Worm (Caenorhabditis elegans): ENCODE measurements around the gene dph-1.

DNA sequence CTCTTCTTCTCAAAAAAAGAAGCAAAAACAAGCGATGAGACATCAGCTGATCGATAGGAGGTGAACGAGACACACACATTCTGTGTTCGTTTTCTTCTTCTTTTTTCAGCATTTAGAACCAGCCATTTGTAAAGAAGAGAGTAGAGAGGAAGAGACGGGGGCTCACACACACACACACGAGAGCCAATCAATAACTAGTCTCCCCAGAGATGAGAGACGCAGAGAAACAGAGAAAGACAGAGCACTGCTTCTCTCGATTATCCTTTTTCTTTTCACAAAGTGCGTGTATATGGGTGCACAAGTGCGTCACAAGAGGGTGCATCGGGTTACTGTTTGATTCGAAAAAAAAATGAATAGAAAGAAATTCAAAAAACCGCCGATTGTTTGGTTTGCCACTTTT is 29.3 kb upstream of the dph-1 start:
- TF ChIP-seq W03F9.2 (tag; optimal IDR thresholded peaks at IDR 0.05) = no peak
- peak; percentile 92 for TF ChIP-seq him-1 (tag; optimal IDR thresholded peaks at IDR 0.05)
- TF ChIP-seq dao-5 (tag; optimal IDR thresholded peaks at IDR 0.05) = no peak

Measured in whole organism, L4/young adult.